Fruit fly (Drosophila melanogaster) whole organism, embryonic: ENCODE results near the gene Duba.

Experiments
- Atf-2 ChIP-seq: fragments of 200-800 bp; sonication (Bioruptor generic); optimal IDR thresholded peaks from 2 replicates; lab custom pipeline; 2016; ENCODE audit warnings: missing biosample characterization, missing genetic modification characterization
- Atf6 ChIP-seq: fragments of 200-800 bp; sonication (Bioruptor generic); IDR thresholded peaks from 2 replicates; pipeline ENCODE4 v1.3.6; 2022; ENCODE audit warnings: missing biosample characterization, missing genetic modification characterization
- C15 ChIP-seq: fragments of 200-800 bp; sonication (Bioruptor generic); IDR thresholded peaks from 3 replicates; pipeline ENCODE4 v1.3.6; 2022; ENCODE audit warnings: missing biosample characterization, missing genetic modification characterization
- CG12744 ChIP-seq: fragments of 200-800 bp; sonication (Bioruptor generic); optimal IDR thresholded peaks from 2 replicates; lab custom pipeline; 2016; ENCODE audit warnings: missing biosample characterization, missing genetic modification characterization
- CG14710 ChIP-seq: fragments of 200-800 bp; sonication (Bioruptor generic); optimal IDR thresholded peaks from 3 replicates; lab custom pipeline; 2019; ENCODE audit warnings: missing biosample characterization, mild to moderate bottlenecking, missing genetic modification characterization, moderate library complexity
- CG15011 ChIP-seq: fragments of 200-800 bp; sonication (Bioruptor generic); optimal IDR thresholded peaks from 3 replicates; lab custom pipeline; 2018; ENCODE audit warnings: missing biosample characterization, mild to moderate bottlenecking, missing genetic modification characterization
- CG1602 ChIP-seq: fragments of 200-800 bp; sonication (Bioruptor generic); optimal IDR thresholded peaks from 3 replicates; lab custom pipeline; 2016; ENCODE audit warnings: missing biosample characterization, missing genetic modification characterization
- CG1647 ChIP-seq: fragments of 200-800 bp; sonication (Bioruptor generic); optimal IDR thresholded peaks from 3 replicates; lab custom pipeline; 2016; ENCODE audit warnings: missing biosample characterization, missing genetic modification characterization
- CG16863 ChIP-seq: fragments of 200-800 bp; sonication (Bioruptor generic); optimal IDR thresholded peaks from 3 replicates; lab custom pipeline; 2016; ENCODE audit warnings: missing biosample characterization, missing genetic modification characterization
- CG18599 ChIP-seq: fragments of 200-800 bp; sonication (Bioruptor generic); optimal IDR thresholded peaks from 3 replicates; lab custom pipeline; 2017; ENCODE audit warnings: missing biosample characterization, missing genetic modification characterization, mild to moderate bottlenecking, moderate library complexity, missing genetic modification reagents
- CG2875 ChIP-seq: fragments of 200-800 bp; sonication (Bioruptor generic); optimal IDR thresholded peaks from 2 replicates; lab custom pipeline; 2017; ENCODE audit warnings: missing biosample characterization, mild to moderate bottlenecking, missing genetic modification characterization, missing genetic modification reagents
- CG31224 ChIP-seq: fragments of 200-800 bp; sonication (Bioruptor generic); IDR thresholded peaks from 2 replicates; pipeline ENCODE4 v1.3.6; 2022; ENCODE audit warnings: missing biosample characterization, missing genetic modification characterization
- CG7928 ChIP-seq: fragments of 200-800 bp; sonication (Bioruptor generic); optimal IDR thresholded peaks from 2 replicates; lab custom pipeline; 2017; ENCODE audit warnings: missing biosample characterization, mild to moderate bottlenecking, missing genetic modification characterization
- CG8290 ChIP-seq, 3 experiments: fragments of 200-800 bp; sonication (Bioruptor generic); optimal IDR thresholded peaks; 2 replicates each; lab custom pipeline; 2016 to 2019; ENCODE audit warnings: missing biosample characterization in 3 of 3, missing genetic modification characterization in 3 of 3, mild to moderate bottlenecking in 2 of 3, moderate library complexity in 1 of 3
- CHES-1-like ChIP-seq: fragments of 200-800 bp; sonication (Bioruptor generic); optimal IDR thresholded peaks from 2 replicates; lab custom pipeline; 2016; ENCODE audit warnings: missing biosample characterization, missing genetic modification characterization
- Camta ChIP-seq: fragments of 200-800 bp; sonication (Bioruptor generic); optimal IDR thresholded peaks from 2 replicates; lab custom pipeline; 2016; ENCODE audit warnings: missing biosample characterization, missing genetic modification characterization
- Drgx ChIP-seq: fragments of 200-800 bp; sonication (Bioruptor generic); IDR thresholded peaks from 2 replicates; pipeline ENCODE4 v1.3.6; 2022; ENCODE audit warnings: missing biosample characterization, missing genetic modification characterization
- Fer3 ChIP-seq: fragments of 200-800 bp; sonication (Bioruptor generic); optimal IDR thresholded peaks from 2 replicates; lab custom pipeline; 2018; ENCODE audit warnings: missing biosample characterization, mild to moderate bottlenecking, missing genetic modification characterization, moderate library complexity
- HLH54F ChIP-seq: fragments of 200-800 bp; sonication (Bioruptor generic); optimal IDR thresholded peaks from 3 replicates; lab custom pipeline; 2016; ENCODE audit warnings: missing biosample characterization, missing genetic modification characterization
- Hr39 ChIP-seq: fragments of >200 bp; optimal IDR thresholded peaks from 2 replicates; lab custom pipeline; 2017
- Hr78 ChIP-seq, 2 experiments: fragments of 200-800 bp in 1 of 2; fragments of >200 bp in 1 of 2; sonication (Bioruptor generic) in 1 of 2; optimal IDR thresholded peaks; 2 replicates each; lab custom pipeline; 2017 to 2019; ENCODE audit warnings: missing biosample characterization in 2 of 2, missing genetic modification characterization in 2 of 2, mild to moderate bottlenecking in 1 of 2, moderate library complexity in 1 of 2
- Kr ChIP-seq: fragments of 200-800 bp; sonication (Bioruptor generic); optimal IDR thresholded peaks from 2 replicates; lab custom pipeline; 2017; ENCODE audit warnings: missing biosample characterization, mild to moderate bottlenecking, missing genetic modification characterization
- MBD-R2 ChIP-seq: fragments of 200-800 bp; sonication (Bioruptor generic); IDR thresholded peaks from 2 replicates; pipeline ENCODE4 v1.3.6; 2022; ENCODE audit warnings: missing biosample characterization, missing genetic modification characterization
- Med ChIP-seq: fragments of 200-800 bp; sonication (Bioruptor generic); peaks from one replicate; lab custom pipeline; 2016; ENCODE audit warnings: missing biosample characterization, missing genetic modification characterization, mild to moderate bottlenecking, inconsistent platforms, moderate library complexity
- Nf-YA ChIP-seq: fragments of 200-800 bp; sonication (Bioruptor generic); IDR thresholded peaks from 2 replicates; pipeline ENCODE4 v1.3.6; 2022; ENCODE audit warnings: missing biosample characterization, missing genetic modification characterization
- NfI ChIP-seq: fragments of 200-800 bp; sonication (Bioruptor generic); optimal IDR thresholded peaks from 3 replicates; lab custom pipeline; 2018; ENCODE audit warnings: missing biosample characterization, mild to moderate bottlenecking, missing genetic modification characterization, moderate library complexity
- Rx ChIP-seq: fragments of 200-800 bp; sonication (Bioruptor generic); IDR thresholded peaks from 2 replicates; pipeline ENCODE4 v1.3.6; 2022; ENCODE audit warnings: missing biosample characterization, missing genetic modification characterization
- Spps ChIP-seq: fragments of 200-800 bp; sonication (Bioruptor generic); optimal IDR thresholded peaks from 2 replicates; lab custom pipeline; 2018; ENCODE audit warnings: missing biosample characterization, mild to moderate bottlenecking, missing genetic modification characterization
- Xrp1 ChIP-seq: fragments of 200-800 bp; sonication (Bioruptor generic); IDR thresholded peaks from 2 replicates; pipeline ENCODE4 v1.3.6; 2022; ENCODE audit warnings: missing biosample characterization, missing genetic modification characterization
- ap ChIP-seq: fragments of 200-800 bp; sonication (Bioruptor generic); IDR thresholded peaks from 2 replicates; pipeline ENCODE4 v1.3.6; 2022; ENCODE audit warnings: missing biosample characterization, missing genetic modification characterization
- ase ChIP-seq: fragments of 200-800 bp; sonication (Bioruptor generic); IDR thresholded peaks from 3 replicates; pipeline ENCODE4 v1.3.6; 2022; ENCODE audit warnings: missing biosample characterization, missing genetic modification characterization
- az2 ChIP-seq: fragments of 200-800 bp; sonication (Bioruptor generic); optimal IDR thresholded peaks from 3 replicates; lab custom pipeline; 2016; ENCODE audit warnings: missing biosample characterization, missing genetic modification characterization
- bab2 ChIP-seq: fragments of 200-800 bp; sonication (Bioruptor generic); optimal IDR thresholded peaks from 2 replicates; lab custom pipeline; 2016; ENCODE audit warnings: missing biosample characterization, missing genetic modification characterization
- cato ChIP-seq: fragments of 200-800 bp; sonication (Bioruptor generic); optimal IDR thresholded peaks from 2 replicates; lab custom pipeline; 2016; ENCODE audit warnings: missing biosample characterization, missing genetic modification characterization, borderline replicate concordance
- ci ChIP-seq: fragments of 200-800 bp; sonication (Bioruptor generic); IDR thresholded peaks from 3 replicates; pipeline ENCODE4 v1.3.6; 2022; ENCODE audit warnings: missing biosample characterization, missing genetic modification characterization
- esg ChIP-seq: fragments of 200-800 bp; sonication (Bioruptor generic); conservative IDR thresholded peaks from 2 replicates; pipeline ENCODE4 v1.3.6; 2022; ENCODE audit warnings: missing biosample characterization, missing genetic modification characterization
- fd64A ChIP-seq: fragments of 200-800 bp; sonication (Bioruptor generic); optimal IDR thresholded peaks from 3 replicates; lab custom pipeline; 2018; ENCODE audit warnings: missing biosample characterization, mild to moderate bottlenecking, missing genetic modification characterization
- fd96Cb ChIP-seq: fragments of 200-800 bp; sonication (Bioruptor generic); optimal IDR thresholded peaks from 2 replicates; lab custom pipeline; 2018; ENCODE audit warnings: missing biosample characterization, mild to moderate bottlenecking, missing genetic modification characterization, moderate library complexity
- fu2 ChIP-seq: fragments of 200-800 bp; sonication (Bioruptor generic); optimal IDR thresholded peaks from 2 replicates; lab custom pipeline; 2016; ENCODE audit warnings: missing biosample characterization, missing genetic modification characterization
- gce ChIP-seq: fragments of 200-800 bp; sonication (Bioruptor generic); IDR thresholded peaks from 3 replicates; pipeline ENCODE4 v1.3.6; 2022; ENCODE audit warnings: missing biosample characterization, missing genetic modification characterization
- jigr1 ChIP-seq: fragments of 200-800 bp; sonication (Bioruptor generic); IDR thresholded peaks from 3 replicates; pipeline ENCODE4 v1.3.6; 2022; ENCODE audit warnings: missing biosample characterization, missing genetic modification characterization
- lmd ChIP-seq: fragments of 200-800 bp; sonication (Bioruptor generic); IDR thresholded peaks from 2 replicates; pipeline ENCODE4 v1.3.6; 2022; ENCODE audit warnings: missing biosample characterization, missing genetic modification characterization
- prd ChIP-seq, 3 experiments: fragments of >200 bp in 2 of 3; fragments of 200-800 bp in 1 of 3; sonication (Bioruptor generic) in 1 of 3; optimal IDR thresholded peaks in 2 of 3; IDR thresholded peaks in 1 of 3; 2 replicates in 2 of 3; 3 replicates in 1 of 3; pipeline versions ENCODE4 v1.3.6 to Lab custom; 2017 to 2022; ENCODE audit warnings: missing biosample characterization in 1 of 3, missing genetic modification characterization in 1 of 3
- pros ChIP-seq: fragments of 200-800 bp; sonication (Bioruptor generic); optimal IDR thresholded peaks from 3 replicates; lab custom pipeline; 2019; ENCODE audit warnings: missing biosample characterization, mild to moderate bottlenecking, missing genetic modification characterization, moderate library complexity
- ranshi ChIP-seq: fragments of 200-800 bp; sonication (Bioruptor generic); IDR thresholded peaks from 2 replicates; pipeline ENCODE4 v1.3.6; 2022; ENCODE audit warnings: missing biosample characterization, missing genetic modification characterization
- rib ChIP-seq: fragments of 200-800 bp; sonication (Bioruptor generic); IDR thresholded peaks from 2 replicates; pipeline ENCODE4 v1.3.6; 2022; ENCODE audit warnings: missing biosample characterization, missing genetic modification characterization
- schlank ChIP-seq: fragments of 200-800 bp; sonication (Bioruptor generic); optimal IDR thresholded peaks from 2 replicates; lab custom pipeline; 2018; ENCODE audit warnings: missing biosample characterization, mild to moderate bottlenecking, missing genetic modification characterization
- sens ChIP-seq: fragments of 200-800 bp; sonication (Bioruptor generic); peaks from one replicate; lab custom pipeline; 2016; ENCODE audit warnings: missing biosample characterization, missing genetic modification characterization
- sisA ChIP-seq: fragments of 200-800 bp; sonication (Bioruptor generic); IDR thresholded peaks from 2 replicates; pipeline ENCODE4 v1.3.6; 2022; ENCODE audit warnings: missing biosample characterization, missing genetic modification characterization
- tgo ChIP-seq: fragments of 200-800 bp; sonication (Bioruptor generic); IDR thresholded peaks from 3 replicates; pipeline ENCODE4 v1.3.6; 2022; ENCODE audit warnings: missing biosample characterization, missing genetic modification characterization
- trem ChIP-seq: fragments of 200-800 bp; optimal IDR thresholded peaks from 3 replicates; lab custom pipeline; 2019; ENCODE audit warnings: missing biosample characterization, mild to moderate bottlenecking, missing genetic modification characterization, moderate library complexity
- vfl ChIP-seq: fragments of 200-800 bp; sonication (Bioruptor generic); optimal IDR thresholded peaks from 2 replicates; lab custom pipeline; 2016; ENCODE audit warnings: missing biosample characterization, missing genetic modification characterization

Gene Duba

DNA sequence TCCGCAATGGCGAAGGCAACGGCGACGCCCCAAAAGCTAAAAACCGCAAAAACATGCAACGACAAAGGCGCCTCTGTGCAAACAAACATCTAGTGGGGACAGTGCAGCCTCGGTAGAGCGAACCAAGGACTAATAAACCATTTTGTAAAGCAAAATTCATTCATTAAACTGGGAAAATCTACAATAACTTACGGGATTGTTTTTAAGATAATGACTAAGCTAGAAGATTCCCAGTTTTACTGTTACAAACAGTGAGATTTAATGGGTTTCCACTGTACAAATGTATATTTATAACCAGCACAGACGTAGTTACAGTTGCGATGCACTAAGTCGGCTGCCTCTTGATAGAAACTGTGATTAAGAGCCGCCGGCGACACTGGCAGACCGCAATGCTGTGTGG is 46.9 kb upstream of the Duba start:
- TF ChIP-seq lmd (GFP tag; lab: Robert Waterston, UW) (peak; percentile 37; the same call in 1 of the 2 replicates), pros (GFP tag; lab: Kevin White, UChicago) (no peak), Hr39 (no peak), ap (GFP tag; lab: Robert Waterston, UW) (peak; percentile 18; the same call in 1 of the 2 replicates), CG15011 (GFP tag; lab: Kevin White, UChicago) (no peak), Camta (GFP tag; lab: Kevin White, UChicago) (no peak), sens (peak; percentile 51), az2 (GFP tag; lab: Kevin White, UChicago) (no peak), sisA (GFP tag; lab: Robert Waterston, UW) (0 out of 2 replicates have a peak, but pooled peaks have one; percentile 12), schlank (tag; lab: Kevin White, UChicago) (no peak), CG1602 (GFP tag; lab: Kevin White, UChicago) (no peak), Atf6 (GFP tag; lab: Robert Waterston, UW) (no peak), Spps (tag; lab: Kevin White, UChicago) (no peak), esg (GFP tag; lab: Robert Waterston, UW) (0 out of 2 replicates have a peak, but pooled peaks have one; percentile 13), bab2 (no peak), fd96Cb (no peak), gce (GFP tag; lab: Robert Waterston, UW) (0 out of 3 replicates have a peak, but pooled peaks have one; percentile 4), vfl (GFP tag; lab: Kevin White, UChicago) (no peak), HLH54F (GFP tag; lab: Kevin White, UChicago) (no peak), ase (GFP tag; lab: Robert Waterston, UW) (no peak), CG12744 (GFP tag; lab: Kevin White, UChicago) (no peak), jigr1 (GFP tag; lab: Robert Waterston, UW) (no peak), tgo (GFP tag; lab: Robert Waterston, UW) (peak; percentile 33; the same call in 1 of the 3 replicates), ci (0 out of 3 replicates have a peak, but pooled peaks have one; percentile 28), Rx (GFP tag; lab: Robert Waterston, UW) (no peak), Med (GFP tag; lab: Kevin White, UChicago) (no peak), CG18599 (GFP tag; lab: Kevin White, UChicago) (no peak), CG7928 (GFP tag; lab: Kevin White, UChicago) (no peak), CG1647 (GFP tag; lab: Kevin White, UChicago) (no peak), Kr (GFP tag; lab: Kevin White, UChicago) (no peak), Nf-YA (GFP tag; lab: Robert Waterston, UW) (no peak), Drgx (GFP tag; lab: Robert Waterston, UW) (peak; percentile 89), CG8290 (GFP tag; optimal IDR thresholded peaks at IDR 0.05; lab: Kevin White, UChicago) (no peak), CG8290 (tag; optimal IDR thresholded peaks at IDR 0.05; lab: Kevin White, UChicago) (no peak), NfI (GFP tag; lab: Kevin White, UChicago) (no peak), prd (optimal IDR thresholded peaks at IDR 0.05; lab: Kevin White, UChicago) (no peak), prd (GFP tag; IDR thresholded peaks at IDR 0.05; lab: Robert Waterston, UW) (peak; percentile 53), trem (no peak), CG31224 (no peak)

DNA sequence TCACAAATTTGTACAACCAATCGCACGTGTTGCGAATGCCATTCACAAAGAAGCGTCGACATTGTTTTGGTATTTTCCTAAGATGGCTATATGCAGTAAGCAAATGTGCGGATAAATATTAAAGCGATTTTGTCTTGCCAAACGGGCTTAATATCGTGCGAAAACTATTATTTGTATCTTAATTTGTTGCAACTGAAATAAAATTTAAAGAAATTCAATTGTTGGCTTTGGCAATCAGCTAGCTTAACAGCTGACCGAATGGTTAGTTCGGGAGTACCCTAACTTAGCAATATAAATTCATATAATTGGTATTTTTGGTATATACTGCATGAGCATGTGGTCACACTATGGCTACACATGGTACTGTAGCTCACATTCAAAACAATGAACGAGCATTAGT is 39.1 kb upstream of the Duba start, which contains the start of the genes RIOK1 and Polr3H:
RIOK1 (minus strand) TSS at position 65 of the 400 bp plus-strand sequence.
Polr3H (plus strand) TSS at position 347 of the 400 bp plus-strand sequence.
- peak; percentile 67 for TF ChIP-seq Fer3 (tag; lab: Kevin White, UChicago)
- TF ChIP-seq fu2 (GFP tag; lab: Kevin White, UChicago): peak; percentile 66
- peak; percentile 88 for TF ChIP-seq MBD-R2 (GFP tag; lab: Robert Waterston, UW)
- TF ChIP-seq CHES-1-like (GFP tag; lab: Kevin White, UChicago): peak; percentile 68
- TF ChIP-seq fd64A: no peak
- TF ChIP-seq rib: 0 out of 2 replicates have a peak, but pooled peaks have one; percentile 40
- TF ChIP-seq Xrp1 (GFP tag; lab: Robert Waterston, UW): peak; percentile 67; the same call in 1 of the 2 replicates
- TF ChIP-seq CG14710: peak; percentile 78
- TF ChIP-seq Atf-2 (GFP tag; lab: Kevin White, UChicago): peak; percentile 61
- TF ChIP-seq CG16863 (GFP tag; lab: Kevin White, UChicago): peak; percentile 61
- peak; percentile 5 for TF ChIP-seq CG2875 (GFP tag; lab: Kevin White, UChicago)
- no peak for TF ChIP-seq Hr78 (GFP tag; optimal IDR thresholded peaks at IDR 0.05; lab: Kevin White, UChicago)
- no peak for TF ChIP-seq C15 (GFP tag; lab: Robert Waterston, UW)
- TF ChIP-seq cato (GFP tag; lab: Kevin White, UChicago): peak; percentile 41
- peak; percentile 40; the same call in 1 of the 2 replicates for TF ChIP-seq ranshi (GFP tag; lab: Robert Waterston, UW)
